Worm (Caenorhabditis elegans): Measurements from ENCODE around the gene R10E4.1.

The R10E4.1 gene

ce11 chrIII:4232811-4233269 is 36.7 kb upstream of the R10E4.1 start, which contains the start of gene nhr-20:
Gene nhr-20 (minus strand): TSS chrIII:4233219.
- TF ChIP-seq T22C8.4 (GFP tag; IDR thresholded peaks at IDR 0.05), result no peak
- no peak for TF ChIP-seq tab-1 (GFP tag; IDR thresholded peaks at IDR 0.05)
- TF ChIP-seq ref-1 (GFP tag; conservative IDR thresholded peaks at IDR 0.05), result no peak
- no peak for TF ChIP-seq ztf-29 (GFP tag; IDR thresholded peaks at IDR 0.05)
- no peak for TF ChIP-seq flt-1 (GFP tag; IDR thresholded peaks at IDR 0.05)
- no peak for TF ChIP-seq ztf-23 (GFP tag; IDR thresholded peaks at IDR 0.05)
- no peak for TF ChIP-seq klf-2 (GFP tag; conservative IDR thresholded peaks at IDR 0.05)
- no peak for TF ChIP-seq med-1 (GFP tag; optimal IDR thresholded peaks at IDR 0.05; ENCODE audit: insufficient read depth)
- no peak for TF ChIP-seq cog-1 (tag; optimal IDR thresholded peaks at IDR 0.05)

- no peak for TF ChIP-seq tab-1 (GFP tag; IDR thresholded peaks at IDR 0.05)
- no peak for TF ChIP-seq ztf-23 (GFP tag; IDR thresholded peaks at IDR 0.05)
- no peak for TF ChIP-seq flt-1 (GFP tag; IDR thresholded peaks at IDR 0.05)
- TF ChIP-seq med-1 (GFP tag; optimal IDR thresholded peaks at IDR 0.05; ENCODE audit: insufficient read depth), result no peak
- no peak for TF ChIP-seq klf-2 (GFP tag; conservative IDR thresholded peaks at IDR 0.05)
- no peak for TF ChIP-seq cog-1 (tag; optimal IDR thresholded peaks at IDR 0.05)
- no peak for TF ChIP-seq ztf-29 (GFP tag; IDR thresholded peaks at IDR 0.05)
- no peak for TF ChIP-seq T22C8.4 (GFP tag; IDR thresholded peaks at IDR 0.05)
- no peak for TF ChIP-seq ref-1 (GFP tag; conservative IDR thresholded peaks at IDR 0.05)
These were observed 34.8 kb upstream of the R10E4.1 start for ce11 chrIII:4234642-4235295.

- no peak for TF ChIP-seq tab-1 (GFP tag; IDR thresholded peaks at IDR 0.05)
- TF ChIP-seq cog-1 (tag; optimal IDR thresholded peaks at IDR 0.05), result no peak
- TF ChIP-seq ztf-29 (GFP tag; IDR thresholded peaks at IDR 0.05), result no peak
- TF ChIP-seq T22C8.4 (GFP tag; IDR thresholded peaks at IDR 0.05), result no peak
- TF ChIP-seq ref-1 (GFP tag; conservative IDR thresholded peaks at IDR 0.05), result no peak
- no peak for TF ChIP-seq flt-1 (GFP tag; IDR thresholded peaks at IDR 0.05)
- no peak for TF ChIP-seq klf-2 (GFP tag; conservative IDR thresholded peaks at IDR 0.05)
- no peak for TF ChIP-seq ztf-23 (GFP tag; IDR thresholded peaks at IDR 0.05)
- TF ChIP-seq med-1 (GFP tag; optimal IDR thresholded peaks at IDR 0.05; ENCODE audit: insufficient read depth), result no peak
These were observed 33.4 kb upstream of the R10E4.1 start for ce11 chrIII:4236178-4236577.

- TF ChIP-seq cog-1 (tag; optimal IDR thresholded peaks at IDR 0.05) (peak; percentile 89), ztf-29 (GFP tag; IDR thresholded peaks at IDR 0.05) (no peak), ztf-23 (GFP tag; IDR thresholded peaks at IDR 0.05) (0 out of 2 replicates have a peak, but pooled peaks have one; percentile 36), flt-1 (GFP tag; IDR thresholded peaks at IDR 0.05) (0 out of 2 replicates have a peak, but pooled peaks have one; percentile 44)
These were observed 31.9 kb upstream of the R10E4.1 start for ce11 chrIII:4237660-4238059.

ce11 chrIII:4240126-4240525 is 29.4 kb upstream of the R10E4.1 start:
- TF ChIP-seq T22C8.4 (GFP tag; IDR thresholded peaks at IDR 0.05) (no peak), flt-1 (GFP tag; IDR thresholded peaks at IDR 0.05) (no peak), ztf-29 (GFP tag; IDR thresholded peaks at IDR 0.05) (no peak), klf-2 (GFP tag; conservative IDR thresholded peaks at IDR 0.05) (no peak), med-1 (GFP tag; optimal IDR thresholded peaks at IDR 0.05; ENCODE audit: insufficient read depth) (no peak), tab-1 (GFP tag; IDR thresholded peaks at IDR 0.05) (no peak), cog-1 (tag; optimal IDR thresholded peaks at IDR 0.05) (no peak), ref-1 (GFP tag; conservative IDR thresholded peaks at IDR 0.05) (no peak), ztf-23 (GFP tag; IDR thresholded peaks at IDR 0.05) (no peak)

ce11 chrIII:4241181-4241580 is 28.4 kb upstream of the R10E4.1 start:
- TF ChIP-seq tab-1 (GFP tag; IDR thresholded peaks at IDR 0.05) (no peak), med-1 (GFP tag; optimal IDR thresholded peaks at IDR 0.05; ENCODE audit: insufficient read depth) (no peak), ztf-23 (GFP tag; IDR thresholded peaks at IDR 0.05) (no peak), flt-1 (GFP tag; IDR thresholded peaks at IDR 0.05) (no peak), T22C8.4 (GFP tag; IDR thresholded peaks at IDR 0.05) (no peak), ref-1 (GFP tag; conservative IDR thresholded peaks at IDR 0.05) (no peak), cog-1 (tag; optimal IDR thresholded peaks at IDR 0.05) (no peak), ztf-29 (GFP tag; IDR thresholded peaks at IDR 0.05) (no peak), klf-2 (GFP tag; conservative IDR thresholded peaks at IDR 0.05) (no peak)

ce11 chrIII:4242225-4242862 is 27.2 kb upstream of the R10E4.1 start, which contains the start of gene F43C1.7:
Gene F43C1.7 (minus strand): TSS chrIII:4242575.
- no peak for TF ChIP-seq flt-1 (GFP tag; IDR thresholded peaks at IDR 0.05)
- TF ChIP-seq med-1 (GFP tag; optimal IDR thresholded peaks at IDR 0.05; ENCODE audit: insufficient read depth), result no peak

- TF ChIP-seq flt-1 (GFP tag; IDR thresholded peaks at IDR 0.05), result no peak
- no peak for TF ChIP-seq med-1 (GFP tag; optimal IDR thresholded peaks at IDR 0.05; ENCODE audit: insufficient read depth)
- TF ChIP-seq ztf-23 (GFP tag; IDR thresholded peaks at IDR 0.05), result no peak
- TF ChIP-seq T22C8.4 (GFP tag; IDR thresholded peaks at IDR 0.05), result no peak
These were observed 26.1 kb upstream of the R10E4.1 start, which contains the start of gene mrpl-21 for ce11 chrIII:4243461-4243860. Gene mrpl-21 (minus strand): TSS chrIII:4243561.

- TF ChIP-seq klf-2 (GFP tag; conservative IDR thresholded peaks at IDR 0.05) (no peak), tab-1 (GFP tag; IDR thresholded peaks at IDR 0.05) (no peak), med-1 (GFP tag; optimal IDR thresholded peaks at IDR 0.05; ENCODE audit: insufficient read depth) (no peak), T22C8.4 (GFP tag; IDR thresholded peaks at IDR 0.05) (no peak), ref-1 (GFP tag; conservative IDR thresholded peaks at IDR 0.05) (no peak), flt-1 (GFP tag; IDR thresholded peaks at IDR 0.05) (no peak), ztf-29 (GFP tag; IDR thresholded peaks at IDR 0.05) (no peak), cog-1 (tag; optimal IDR thresholded peaks at IDR 0.05) (no peak), ztf-23 (GFP tag; IDR thresholded peaks at IDR 0.05) (no peak)
These were observed 25.3 kb upstream of the R10E4.1 start, which contains the start of gene zhit-2 for ce11 chrIII:4244285-4244684. Gene zhit-2 (minus strand): TSS chrIII:4244385.

Measured in whole organism, midembryonic.